Fruit fly (Drosophila melanogaster) whole organism, embryonic: ENCODE measurements around the gene org-1.

Source experiments
- Adf1 ChIP-seq: fragments of 200-800 bp; sonication (Bioruptor generic); IDR thresholded peaks from 2 replicates; pipeline ENCODE4 v1.3.6; 2022; ENCODE audit warnings: missing biosample characterization, missing genetic modification characterization
- CG12155 ChIP-seq: fragments of 200-800 bp; sonication (Bioruptor generic); optimal IDR thresholded peaks from 3 replicates; lab custom pipeline; 2016; ENCODE audit warnings: missing biosample characterization, missing genetic modification characterization
- CG14014 ChIP-seq: fragments of 200-800 bp; sonication (Bioruptor generic); IDR thresholded peaks from 2 replicates; pipeline ENCODE4 v1.3.6; 2022; ENCODE audit warnings: missing biosample characterization, missing genetic modification characterization
- CG34376 ChIP-seq: fragments of 200-800 bp; sonication (Bioruptor generic); optimal IDR thresholded peaks from 2 replicates; lab custom pipeline; 2018; ENCODE audit warnings: missing biosample characterization, mild to moderate bottlenecking, missing genetic modification characterization
- CG3847 ChIP-seq: fragments of 200-800 bp; sonication (Bioruptor generic); IDR thresholded peaks from 2 replicates; pipeline ENCODE4 v1.3.6; 2022; ENCODE audit warnings: missing biosample characterization, missing genetic modification characterization
- CG42726 ChIP-seq: fragments of 200-800 bp; sonication (Bioruptor generic); IDR thresholded peaks from 2 replicates; pipeline ENCODE4 v1.3.6; 2022; ENCODE audit warnings: missing biosample characterization, missing genetic modification characterization; ENCODE audit not compliant: partially characterized antibody
- CG6272 ChIP-seq: fragments of 200-800 bp; sonication (Bioruptor generic); IDR thresholded peaks from 2 replicates; pipeline ENCODE4 v1.3.6; 2022; ENCODE audit warnings: missing biosample characterization, missing genetic modification characterization
- CG6791 ChIP-seq: fragments of 200-800 bp; sonication (Bioruptor generic); IDR thresholded peaks from 3 replicates; pipeline ENCODE4 v1.3.6; 2022; ENCODE audit warnings: missing biosample characterization, missing genetic modification characterization; ENCODE audit not compliant: partially characterized antibody
- CG7357 ChIP-seq: fragments of 200-800 bp; sonication (Bioruptor generic); IDR thresholded peaks from 3 replicates; pipeline ENCODE4 v1.3.6; 2022; ENCODE audit warnings: missing biosample characterization, missing genetic modification characterization
- CG8290 ChIP-seq, 3 experiments: fragments of 200-800 bp; sonication (Bioruptor generic); optimal IDR thresholded peaks; 2 replicates each; lab custom pipeline; 2016 to 2019; ENCODE audit warnings: missing biosample characterization in 3 of 3, missing genetic modification characterization in 3 of 3, mild to moderate bottlenecking in 2 of 3, moderate library complexity in 1 of 3
- CG8944 ChIP-seq: fragments of 200-800 bp; sonication (Bioruptor generic); optimal IDR thresholded peaks from 3 replicates; lab custom pipeline; 2016; ENCODE audit warnings: missing biosample characterization, missing genetic modification characterization
- CHES-1-like ChIP-seq: fragments of 200-800 bp; sonication (Bioruptor generic); optimal IDR thresholded peaks from 2 replicates; lab custom pipeline; 2016; ENCODE audit warnings: missing biosample characterization, missing genetic modification characterization
- CTCF ChIP-seq: fragments of 200-800 bp; sonication (Bioruptor generic); optimal IDR thresholded peaks from 2 replicates; lab custom pipeline; 2017; ENCODE audit warnings: missing biosample characterization, mild to moderate bottlenecking, missing genetic modification characterization, moderate library complexity
- CkIIα-i1 ChIP-seq: fragments of 200-800 bp; sonication (Bioruptor generic); IDR thresholded peaks from 2 replicates; pipeline ENCODE4 v1.3.6; 2022; ENCODE audit warnings: missing biosample characterization, missing genetic modification characterization
- Dip3 ChIP-seq: fragments of 200-800 bp; sonication (Bioruptor generic); optimal IDR thresholded peaks from 3 replicates; lab custom pipeline; 2016; ENCODE audit warnings: missing biosample characterization, missing genetic modification characterization
- Hr39 ChIP-seq: fragments of >200 bp; optimal IDR thresholded peaks from 2 replicates; lab custom pipeline; 2017
- Nf-YA ChIP-seq: fragments of 200-800 bp; sonication (Bioruptor generic); IDR thresholded peaks from 2 replicates; pipeline ENCODE4 v1.3.6; 2022; ENCODE audit warnings: missing biosample characterization, missing genetic modification characterization
- Nf-YB ChIP-seq: fragments of 200-800 bp; sonication (Bioruptor generic); optimal IDR thresholded peaks from 3 replicates; lab custom pipeline; 2019; ENCODE audit warnings: missing biosample characterization, mild to moderate bottlenecking, missing genetic modification characterization, moderate library complexity
- Nf-YC ChIP-seq: fragments of 200-800 bp; optimal IDR thresholded peaks from 3 replicates; lab custom pipeline; 2019; ENCODE audit warnings: missing biosample characterization, mild to moderate bottlenecking, missing genetic modification characterization, moderate library complexity
- Sry-δ ChIP-seq: fragments of 200-800 bp; sonication (Bioruptor generic); optimal IDR thresholded peaks from 2 replicates; lab custom pipeline; 2016; ENCODE audit warnings: missing biosample characterization, missing genetic modification characterization
- crol ChIP-seq: fragments of 200-800 bp; sonication (Bioruptor generic); IDR thresholded peaks from 2 replicates; pipeline ENCODE4 v1.3.6; 2022; ENCODE audit warnings: missing biosample characterization, missing genetic modification characterization
- crp ChIP-seq, 2 experiments: fragments of 200-800 bp; sonication (Bioruptor generic); optimal IDR thresholded peaks; 2 replicates in 1 of 2; 3 replicates in 1 of 2; lab custom pipeline; 2017; ENCODE audit warnings: missing biosample characterization in 2 of 2, missing genetic modification characterization in 2 of 2, mild to moderate bottlenecking in 1 of 2, moderate library complexity in 1 of 2
- fd96Cb ChIP-seq: fragments of 200-800 bp; sonication (Bioruptor generic); optimal IDR thresholded peaks from 2 replicates; lab custom pipeline; 2018; ENCODE audit warnings: missing biosample characterization, mild to moderate bottlenecking, missing genetic modification characterization, moderate library complexity
- hkb ChIP-seq, 2 experiments: fragments of 200-800 bp in 1 of 2; fragments of >200 bp in 1 of 2; sonication (Bioruptor generic) in 1 of 2; IDR thresholded peaks in 1 of 2; optimal IDR thresholded peaks in 1 of 2; 2 replicates each; pipeline versions ENCODE4 v1.3.6 to Lab custom; 2017 to 2022; ENCODE audit warnings: missing biosample characterization in 1 of 2, missing genetic modification characterization in 1 of 2
- kay ChIP-seq: fragments of 200-800 bp; sonication (Bioruptor generic); optimal IDR thresholded peaks from 2 replicates; lab custom pipeline; 2016; ENCODE audit warnings: missing biosample characterization, missing genetic modification characterization
- lab ChIP-seq: fragments of 200-800 bp; sonication (Bioruptor generic); optimal IDR thresholded peaks from 3 replicates; lab custom pipeline; 2017; ENCODE audit warnings: missing biosample characterization, missing genetic modification characterization, mild to moderate bottlenecking, moderate library complexity, missing genetic modification reagents
- lbe ChIP-seq: fragments of 200-800 bp; sonication (Bioruptor generic); optimal IDR thresholded peaks from 2 replicates; lab custom pipeline; 2016; ENCODE audit warnings: missing biosample characterization, mild to moderate bottlenecking, missing genetic modification characterization
- lola ChIP-seq, 3 experiments: fragments of >200 bp in 2 of 3; fragments of 200-800 bp in 1 of 3; sonication (Bioruptor generic) in 1 of 3; optimal IDR thresholded peaks; 2 replicates each; lab custom pipeline; 2017 to 2019; ENCODE audit warnings: missing biosample characterization in 3 of 3, missing genetic modification characterization in 3 of 3, mild to moderate bottlenecking in 1 of 3, moderate library complexity in 1 of 3
- row ChIP-seq: fragments of 200-800 bp; sonication (Bioruptor generic); IDR thresholded peaks from 3 replicates; pipeline ENCODE4 v1.3.6; 2022; ENCODE audit warnings: missing biosample characterization, missing genetic modification characterization
- run ChIP-seq: fragments of 200-800 bp; sonication (Bioruptor generic); optimal IDR thresholded peaks from 3 replicates; lab custom pipeline; 2018; ENCODE audit warnings: missing biosample characterization, mild to moderate bottlenecking, missing genetic modification characterization
- sc ChIP-seq, 3 experiments: fragments of >200 bp in 2 of 3; fragments of 200-800 bp in 1 of 3; sonication (Bioruptor generic) in 1 of 3; optimal IDR thresholded peaks; 2 replicates in 2 of 3; 3 replicates in 1 of 3; lab custom pipeline; 2017; ENCODE audit warnings: mild to moderate bottlenecking in 1 of 3, missing biosample characterization in 1 of 3, missing genetic modification characterization in 1 of 3, missing genetic modification reagents in 1 of 3
- sr ChIP-seq: fragments of 200-800 bp; sonication (Bioruptor generic); IDR thresholded peaks from 3 replicates; pipeline ENCODE4 v1.3.6; 2022; ENCODE audit warnings: missing biosample characterization, missing genetic modification characterization
- twi ChIP-seq: fragments of 200-800 bp; optimal IDR thresholded peaks from 2 replicates; lab custom pipeline; 2019; ENCODE audit warnings: missing biosample characterization, mild to moderate bottlenecking, missing genetic modification characterization, moderate library complexity
- unc-4 ChIP-seq: fragments of 200-800 bp; sonication (Bioruptor generic); IDR thresholded peaks from 2 replicates; pipeline ENCODE4 v1.3.6; 2022; ENCODE audit warnings: missing biosample characterization, missing genetic modification characterization; ENCODE audit not compliant: partially characterized antibody
- wek ChIP-seq: fragments of 200-800 bp; sonication (Bioruptor generic); optimal IDR thresholded peaks from 3 replicates; lab custom pipeline; 2018; ENCODE audit warnings: missing biosample characterization, mild to moderate bottlenecking, missing genetic modification characterization, moderate library complexity

The org-1 gene

DNA sequence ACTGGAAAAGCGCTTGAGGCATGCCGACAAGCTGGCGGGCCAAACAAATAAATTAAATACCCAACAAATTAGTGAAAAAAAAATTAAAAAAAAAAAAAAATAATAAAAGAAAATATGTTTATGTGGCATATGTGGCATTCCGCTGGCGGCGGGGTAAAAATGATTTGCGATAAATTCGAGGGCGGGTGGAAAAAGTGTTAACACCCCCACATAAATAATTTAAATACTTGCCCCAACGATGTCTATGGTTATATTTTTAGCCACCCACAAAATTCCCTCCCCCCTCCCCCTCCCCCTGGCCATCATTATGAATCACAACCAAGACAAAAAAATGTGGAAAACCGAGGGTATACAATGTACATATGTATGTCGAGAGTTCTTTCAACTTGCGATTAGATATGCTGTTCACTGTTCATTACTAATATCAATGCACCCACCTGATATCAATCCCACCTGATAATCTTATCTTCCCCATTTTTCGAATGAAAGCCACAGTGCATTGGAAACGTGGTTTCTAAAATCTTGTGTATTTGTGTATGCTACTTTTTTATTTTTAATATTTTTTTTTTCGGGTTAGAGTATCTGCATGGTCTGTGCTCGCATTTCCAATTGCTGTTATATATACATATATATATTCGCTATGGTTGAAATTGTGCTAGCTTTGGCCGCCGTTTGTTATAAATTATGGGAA is 4.5 kb downstream of the org-1 start (continued):
- peak; percentile 35 for TF ChIP-seq kay (GFP tag; lab: Kevin White, UChicago)
- TF ChIP-seq Sry-δ (GFP tag; lab: Kevin White, UChicago), result no peak
- TF ChIP-seq lab (GFP tag; lab: Kevin White, UChicago), result peak; percentile 8
- no peak for TF ChIP-seq CG42726
- TF ChIP-seq wek (GFP tag; lab: Kevin White, UChicago), result no peak
- TF ChIP-seq hkb (optimal IDR thresholded peaks at IDR 0.05; lab: Kevin White, UChicago), result no peak
- TF ChIP-seq hkb (GFP tag; IDR thresholded peaks at IDR 0.05; lab: Robert Waterston, UW), result no peak
- no peak for TF ChIP-seq CG8944 (GFP tag; lab: Kevin White, UChicago)
- TF ChIP-seq crol (GFP tag; lab: Robert Waterston, UW), result peak; percentile 73
- TF ChIP-seq CG3847 (GFP tag; lab: Robert Waterston, UW), result no peak
- TF ChIP-seq Dip3 (GFP tag; lab: Kevin White, UChicago), result no peak
- TF ChIP-seq lbe, result no peak
- TF ChIP-seq CkIIα-i1 (GFP tag; lab: Robert Waterston, UW), result no peak
- no peak for TF ChIP-seq twi (tag; lab: Kevin White, UChicago)
- no peak for TF ChIP-seq unc-4 (GFP tag; lab: Robert Waterston, UW)
- TF ChIP-seq Adf1 (GFP tag; lab: Robert Waterston, UW), result no peak
- no peak for TF ChIP-seq crp (GFP tag; optimal IDR thresholded peaks at IDR 0.05; lab: Kevin White, UChicago)
- TF ChIP-seq Nf-YA (GFP tag; lab: Robert Waterston, UW), result no peak
- no peak for TF ChIP-seq sc (optimal IDR thresholded peaks at IDR 0.05; lab: Kevin White, UChicago)
- no peak for TF ChIP-seq sc (GFP tag; optimal IDR thresholded peaks at IDR 0.05; lab: Kevin White, UChicago)
- TF ChIP-seq CG14014 (GFP tag; lab: Robert Waterston, UW), result no peak
- no peak for TF ChIP-seq CG34376 (GFP tag; lab: Kevin White, UChicago)
- TF ChIP-seq row, result peak; percentile 48; the same call in 2 of the 3 replicates
- no peak for TF ChIP-seq CG12155

DNA sequence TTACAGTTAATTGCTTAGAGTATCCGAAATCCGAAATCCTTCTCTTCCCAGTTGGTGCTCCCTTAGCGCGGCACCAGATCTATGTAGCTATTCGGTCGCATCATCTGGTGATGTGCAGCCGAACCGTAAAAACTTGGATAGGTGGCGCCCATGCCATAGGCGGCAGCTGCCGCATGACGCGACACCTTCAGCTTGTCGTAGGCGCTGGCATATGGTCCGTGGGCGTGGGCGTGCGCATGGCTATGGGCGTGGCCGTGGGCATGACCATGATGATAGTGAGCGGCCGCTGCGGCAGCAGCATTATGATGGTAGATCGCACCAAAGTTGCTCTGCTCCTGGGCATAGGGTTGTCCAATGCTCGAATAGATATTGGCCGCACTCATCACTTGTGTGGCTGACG is 6.7 kb downstream of the org-1 start:
- no peak for TF ChIP-seq CHES-1-like
- TF ChIP-seq CG6272 (GFP tag; lab: Robert Waterston, UW), result no peak
- TF ChIP-seq CTCF (GFP tag; lab: Kevin White, UChicago), result peak; percentile 60
- peak; percentile 61; the same call in 1 of the 3 replicates for TF ChIP-seq sr (GFP tag; lab: Robert Waterston, UW)
- no peak for TF ChIP-seq lola (GFP tag; optimal IDR thresholded peaks at IDR 0.05; lab: Kevin White, UChicago)
- peak; percentile 50 for TF ChIP-seq CG8290 (GFP tag; optimal IDR thresholded peaks at IDR 0.05; lab: Kevin White, UChicago)
- TF ChIP-seq CG8290 (tag; optimal IDR thresholded peaks at IDR 0.05; lab: Kevin White, UChicago), result no peak
- TF ChIP-seq CG7357 (GFP tag; lab: Robert Waterston, UW), result no peak
- TF ChIP-seq run (tag; lab: Kevin White, UChicago), result no peak
- TF ChIP-seq Hr39 (lab: Kevin White, UChicago), result peak; percentile 85
- peak; percentile 57; the same call in 2 of the 3 replicates for TF ChIP-seq CG6791 (GFP tag; lab: Robert Waterston, UW)

DNA sequence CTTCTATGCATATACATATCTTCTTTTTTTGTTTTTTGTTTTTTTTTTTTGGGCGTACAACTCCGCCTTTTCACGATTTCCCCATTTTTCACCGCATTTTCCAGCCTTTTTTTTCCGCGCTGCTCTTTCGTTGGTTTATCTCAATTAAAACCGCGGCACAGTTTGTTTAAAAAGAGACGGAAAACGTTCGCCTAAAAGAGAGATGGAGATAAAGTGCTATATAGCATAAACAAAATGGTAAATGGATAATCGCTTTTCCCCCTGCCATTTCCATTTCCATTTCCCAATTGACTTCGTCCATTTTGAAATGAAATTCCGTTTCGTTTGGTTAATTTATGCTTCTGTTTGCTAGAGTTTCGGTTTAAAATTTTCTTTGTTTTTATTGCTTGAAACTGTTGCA is 7.7 kb downstream of the org-1 start:
- peak; percentile 78 for TF ChIP-seq Nf-YB (GFP tag; lab: Kevin White, UChicago)
- no peak for TF ChIP-seq fd96Cb (tag; lab: Kevin White, UChicago)
- TF ChIP-seq CG8944 (GFP tag; lab: Kevin White, UChicago), result no peak
- TF ChIP-seq Nf-YC (tag; lab: Kevin White, UChicago), result peak; percentile 50
